Worm (Caenorhabditis elegans): ENCODE measurements around the gene C14A6.3.

The C14A6.3 gene

ce11 chrV:18146077-18146476 is at the start of gene C14A6.3:
TSS of gene C14A6.3 (plus strand) at chrV:18146377.
- TF ChIP-seq K12H6.12 (tag; optimal IDR thresholded peaks at IDR 0.05) = no peak
- no peak for TF ChIP-seq cebp-2 (GFP tag; IDR thresholded peaks at IDR 0.05)

ce11 chrV:18098387-18098786 is 47.8 kb upstream of the C14A6.3 start, which contains the start of gene par-4:
TSS of gene par-4 (plus strand) at chrV:18098687.
- TF ChIP-seq pha-4 (tag; optimal IDR thresholded peaks at IDR 0.05) (no peak), mes-4 (tag; optimal IDR thresholded peaks at IDR 0.05) (no peak), tbp1 (GFP tag; optimal IDR thresholded peaks at IDR 0.05) (no peak), nfya-1 (tag; optimal IDR thresholded peaks at IDR 0.05; ENCODE audit: borderline replicate concordance, insufficient read depth) (no peak), tlf-1 (GFP tag; optimal IDR thresholded peaks at IDR 0.05) (no peak), Y67H2A.10 (GFP tag; conservative IDR thresholded peaks at IDR 0.05) (no peak), him-1 (tag; optimal IDR thresholded peaks at IDR 0.05) (no peak), ZK185.1 (tag; optimal IDR thresholded peaks at IDR 0.05; ENCODE audit: poor library complexity, severe bottlenecking) (no peak), egrh-3 (GFP tag; IDR thresholded peaks at IDR 0.05) (no peak), nhr-90 (tag; optimal IDR thresholded peaks at IDR 0.05) (no peak), akir-1 (GFP tag; optimal IDR thresholded peaks at IDR 0.05) (no peak)

- TF ChIP-seq F23B12.7 (tag; optimal IDR thresholded peaks at IDR 0.05; ENCODE audit: insufficient read depth) (no peak), egrh-3 (GFP tag; IDR thresholded peaks at IDR 0.05) (0 out of 2 replicates have a peak, but pooled peaks have one; percentile 9), Y67H2A.10 (GFP tag; conservative IDR thresholded peaks at IDR 0.05) (no peak)
These were observed 40.1 kb upstream of the C14A6.3 start for ce11 chrV:18106055-18106454.

- TF ChIP-seq aptf-2 (GFP tag; conservative IDR thresholded peaks at IDR 0.05) (no peak), egl-18 (GFP tag; IDR thresholded peaks at IDR 0.05) (no peak), pbrm-1 (GFP tag; IDR thresholded peaks at IDR 0.05) (no peak)
These were observed 38.2 kb upstream of the C14A6.3 start, which contains the start of gene Y37H2A.1 for ce11 chrV:18107969-18108368. TSS of gene Y37H2A.1 (plus strand) at chrV:18108269.

- TF ChIP-seq snpc-1.1 (tag; optimal IDR thresholded peaks at IDR 0.05; ENCODE audit: insufficient read depth) (no peak), akir-1 (GFP tag; optimal IDR thresholded peaks at IDR 0.05) (no peak)
These were observed 36.7 kb upstream of the C14A6.3 start for ce11 chrV:18109449-18109848.

DNA sequence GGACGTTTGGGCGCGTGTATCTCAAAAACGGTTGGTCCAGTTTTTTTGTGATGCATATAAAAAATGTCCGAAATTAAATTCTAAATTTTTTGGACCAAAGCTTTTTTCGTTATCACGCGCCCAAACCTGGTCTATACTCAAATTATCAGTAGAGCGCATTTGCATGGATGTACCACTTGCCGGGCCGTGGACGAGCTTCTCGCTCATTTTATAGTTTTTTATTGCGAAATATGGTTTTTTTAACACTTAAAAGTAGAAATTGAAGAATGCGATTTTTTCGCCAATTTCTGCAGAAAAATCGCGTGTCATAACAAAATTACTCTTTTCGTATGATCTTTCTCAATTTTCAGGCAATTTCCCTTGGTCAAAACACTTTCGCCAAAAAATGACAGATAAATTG is 31.1 kb upstream of the C14A6.3 start:
- TF ChIP-seq attf-5 (GFP tag; optimal IDR thresholded peaks at IDR 0.05) = peak; percentile 13
- TF ChIP-seq cebp-1 (GFP tag; IDR thresholded peaks at IDR 0.05) = peak; percentile 93
- peak; percentile 90 for TF ChIP-seq cebp-1 (tag; optimal IDR thresholded peaks at IDR 0.05)
- peak; percentile 83 for TF ChIP-seq mcd-1 (GFP tag; IDR thresholded peaks at IDR 0.05)

DNA sequence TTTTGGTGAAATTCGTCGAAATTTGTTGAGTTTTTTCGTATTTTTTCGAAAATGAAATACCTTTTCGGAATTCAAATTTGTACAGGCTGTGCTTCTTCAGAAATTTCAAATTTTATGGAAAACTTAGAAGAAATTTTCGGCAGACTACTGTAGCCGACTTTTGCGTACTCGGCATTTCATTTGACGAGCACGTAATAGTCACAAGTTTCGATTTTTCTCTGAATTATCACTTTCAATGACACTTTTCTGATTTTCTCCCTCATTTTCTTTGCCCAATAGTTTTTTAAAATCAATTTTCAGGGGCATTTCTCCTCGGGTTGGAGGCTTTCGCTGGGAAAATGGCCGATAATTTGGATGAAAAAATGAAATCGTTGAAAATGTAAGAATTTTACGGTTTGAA is 22.5 kb upstream of the C14A6.3 start, which contains the start of gene fbxa-107:
Gene fbxa-107, plus strand, starts transcription at position 301 of the 400 bp plus-strand sequence.
- TF ChIP-seq Y53F4B.3 (GFP tag; IDR thresholded peaks at IDR 0.05) (no peak), F33H1.4 (GFP tag; IDR thresholded peaks at IDR 0.05) (no peak), athp-1 (tag; optimal IDR thresholded peaks at IDR 0.05) (no peak), ztf-26 (tag; optimal IDR thresholded peaks at IDR 0.05) (no peak), ztf-28 (GFP tag; IDR thresholded peaks at IDR 0.05) (no peak), mxl-1 (tag; optimal IDR thresholded peaks at IDR 0.05) (no peak), efl-1 (GFP tag; optimal IDR thresholded peaks at IDR 0.05) (no peak), lin-40 (tag; optimal IDR thresholded peaks at IDR 0.05) (no peak), Y56A3A.18 (GFP tag; IDR thresholded peaks at IDR 0.05) (no peak), sdz-38 (tag; optimal IDR thresholded peaks at IDR 0.05) (no peak), B0261.1 (tag; optimal IDR thresholded peaks at IDR 0.05) (no peak), cebp-1 (GFP tag; IDR thresholded peaks at IDR 0.05) (no peak), cebp-1 (tag; optimal IDR thresholded peaks at IDR 0.05) (no peak)

Measured in whole organism, young adult.